Fruit fly (Drosophila melanogaster): ENCODE measurements around the gene Nna1.
A peak's percentile ranks its signal among the peaks of the same experiment; 100 is the strongest.

Gene Nna1

DNA sequence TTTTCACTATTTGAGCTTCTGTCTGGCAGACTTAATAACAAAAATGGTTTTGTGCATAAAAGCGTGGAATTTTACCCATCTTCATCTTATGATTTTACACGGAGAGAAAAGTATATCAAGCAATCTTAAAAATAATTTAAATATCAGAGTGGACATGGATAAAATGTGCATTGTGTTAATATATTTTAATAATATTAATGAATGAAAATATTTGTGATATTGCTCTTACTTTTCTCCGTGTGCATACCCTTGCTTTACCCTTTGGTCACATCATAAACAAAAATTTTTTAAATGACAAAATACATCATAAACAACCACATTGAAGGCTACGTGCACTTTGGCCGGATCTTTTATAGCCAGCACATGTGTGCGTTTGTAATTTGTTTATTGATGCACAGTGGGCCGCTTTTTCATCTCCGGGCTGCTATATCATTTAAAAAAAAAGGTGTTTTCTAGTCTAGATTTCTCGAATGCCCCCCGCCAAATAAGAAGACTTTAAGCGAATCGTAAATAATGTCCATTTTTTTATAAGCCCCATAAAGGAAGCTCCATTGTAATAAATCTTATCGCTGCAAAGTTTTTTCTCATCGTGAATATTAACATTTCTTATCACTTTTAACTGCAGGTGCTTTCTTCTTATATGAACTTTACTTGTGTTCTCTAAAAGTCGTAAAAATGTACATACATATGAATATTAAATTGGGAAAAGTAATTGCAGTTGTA, 72.5 kb downstream of the Nna1 start (continued):
- TF ChIP-seq CG6683 (GFP tag; optimal IDR thresholded peaks at IDR 0.05) (peak; percentile 9), Hr3 (GFP tag; optimal IDR thresholded peaks at IDR 0.05) (no peak), CG6765 (GFP tag; optimal IDR thresholded peaks at IDR 0.05) (no peak), Ssrp (tag; optimal IDR thresholded peaks at IDR 0.05) (peak; percentile 47), bbx (GFP tag; IDR thresholded peaks at IDR 0.05; ENCODE audit: partially characterized antibody) (no peak), Fer3 (tag; optimal IDR thresholded peaks at IDR 0.05) (peak; percentile 36), exex (tag; optimal IDR thresholded peaks at IDR 0.05) (no peak), CG7372 (GFP tag; IDR thresholded peaks at IDR 0.05) (no peak), dati (GFP tag; IDR thresholded peaks at IDR 0.05) (no peak), CG11456 (GFP tag; IDR thresholded peaks at IDR 0.05) (0 out of 3 replicates have a peak, but pooled peaks have one; percentile 38), HLHmδ (GFP tag; optimal IDR thresholded peaks at IDR 0.05) (no peak), CG9797 (GFP tag; optimal IDR thresholded peaks at IDR 0.05) (no peak), Hr78 (GFP tag; optimal IDR thresholded peaks at IDR 0.05) (peak in 1 of 2 experiments; percentile 8), CG8290 (GFP tag; optimal IDR thresholded peaks at IDR 0.05) (no peak), CG8290 (tag; optimal IDR thresholded peaks at IDR 0.05) (peak in 1 of 2 experiments; percentile 30), repo (GFP tag; optimal IDR thresholded peaks at IDR 0.05) (no peak), CG18619 (GFP tag; optimal IDR thresholded peaks at IDR 0.05) (no peak), zen (tag; optimal IDR thresholded peaks at IDR 0.05) (no peak), disco-r (GFP tag; optimal IDR thresholded peaks at IDR 0.05) (no peak), CG6175 (GFP tag; IDR thresholded peaks at IDR 0.05) (no peak), CG10979 (tag; optimal IDR thresholded peaks at IDR 0.05) (peak; percentile 53), gfzf (GFP tag; optimal IDR thresholded peaks at IDR 0.05) (no peak), dmrt99B (tag; optimal IDR thresholded peaks at IDR 0.05) (peak; percentile 70), nom (GFP tag; optimal IDR thresholded peaks at IDR 0.05) (no peak), Trl (optimal IDR thresholded peaks at IDR 0.05) (no peak), Trl (GFP tag; optimal IDR thresholded peaks at IDR 0.05) (peak; percentile 5), CG34422 (GFP tag; IDR thresholded peaks at IDR 0.05) (peak; percentile 56; the same call in 1 of the 3 replicates), CG6791 (GFP tag; IDR thresholded peaks at IDR 0.05; ENCODE audit: partially characterized antibody) (no peak), CTCF (GFP tag; optimal IDR thresholded peaks at IDR 0.05) (no peak), Six4 (GFP tag; optimal IDR thresholded peaks at IDR 0.05) (no peak), gro (GFP tag; optimal IDR thresholded peaks at IDR 0.05) (no peak), Hmx (GFP tag; optimal IDR thresholded peaks at IDR 0.05) (no peak), CG2120 (GFP tag; optimal IDR thresholded peaks at IDR 0.05) (peak; percentile 31), ab (GFP tag; optimal IDR thresholded peaks at IDR 0.05) (no peak), ac (GFP tag; optimal IDR thresholded peaks at IDR 0.05) (no peak), corto (GFP tag; optimal IDR thresholded peaks at IDR 0.05) (no peak), tin (GFP tag; optimal IDR thresholded peaks at IDR 0.05) (peak; percentile 4), Blimp-1 (GFP tag; optimal IDR thresholded peaks at IDR 0.05) (peak; percentile 61), Dek (tag; optimal IDR thresholded peaks at IDR 0.05) (peak; percentile 3), HmgZ (tag; optimal IDR thresholded peaks at IDR 0.05) (peak; percentile 8), pita (GFP tag; optimal IDR thresholded peaks at IDR 0.05) (no peak), Lim3 (GFP tag; IDR thresholded peaks at IDR 0.05) (no peak), Stat92E (GFP tag; optimal IDR thresholded peaks at IDR 0.05) (no peak), CG2875 (GFP tag; optimal IDR thresholded peaks at IDR 0.05) (peak; percentile 44), onecut (GFP tag; IDR thresholded peaks at IDR 0.05) (0 out of 2 replicates have a peak, but pooled peaks have one; percentile 8), CG10431 (GFP tag; optimal IDR thresholded peaks at IDR 0.05) (no peak), Gsc (GFP tag; IDR thresholded peaks at IDR 0.05) (no peak), Lhr (GFP tag; optimal IDR thresholded peaks at IDR 0.05) (no peak), CG15073 (GFP tag; optimal IDR thresholded peaks at IDR 0.05) (no peak), Tbp (GFP tag; optimal IDR thresholded peaks at IDR 0.05) (no peak)
